Worm (Caenorhabditis elegans) whole organism, young adult: Measurements from ENCODE around the gene trd-1.

Source experiments
- B0261.1 ChIP-seq: sonication (generic microtip); optimal IDR thresholded peaks from 2 replicates; lab custom pipeline; 2016; ENCODE audit warnings: mild to moderate bottlenecking, missing genetic modification characterization, moderate library complexity, missing compliant biosample characterization
- B0336.3 ChIP-seq: fragments of 200-800 bp; sonication (Bioruptor generic); IDR thresholded peaks from 2 replicates; pipeline ENCODE4 v1.3.6; 2022; ENCODE audit warnings: missing genetic modification characterization, missing compliant biosample characterization
- C17E4.6 ChIP-seq: fragments of 200-800 bp; sonication (Bioruptor generic); IDR thresholded peaks from 2 replicates; pipeline ENCODE4 v1.3.6; 2022; ENCODE audit warnings: missing genetic modification reagents, missing genetic modification characterization, missing compliant biosample characterization
- F37B4.10 ChIP-seq: fragments of 200-800 bp; sonication (Bioruptor generic); IDR thresholded peaks from 2 replicates; pipeline ENCODE4 v1.3.6; 2022; ENCODE audit warnings: missing genetic modification characterization, missing compliant biosample characterization
- F39B2.1 ChIP-seq: fragments of 200-800 bp; sonication (Bioruptor generic); IDR thresholded peaks from 2 replicates; pipeline ENCODE4 v1.3.6; 2022; ENCODE audit warnings: missing genetic modification reagents, missing genetic modification characterization, missing compliant biosample characterization
- F52B5.7 ChIP-seq: sonication (generic microtip); optimal IDR thresholded peaks from 2 replicates; lab custom pipeline; 2016; ENCODE audit warnings: mild to moderate bottlenecking, missing genetic modification characterization, missing compliant biosample characterization
- Y53F4B.3 ChIP-seq: fragments of 200-800 bp; sonication (Bioruptor generic); IDR thresholded peaks from 2 replicates; pipeline ENCODE4 v1.3.6; 2022; ENCODE audit warnings: missing genetic modification reagents, missing genetic modification characterization, missing compliant biosample characterization
- Y67H2A.10 ChIP-seq: fragments of 200-800 bp; sonication (Bioruptor generic); conservative IDR thresholded peaks from 2 replicates; pipeline ENCODE4 v1.3.6; 2022; ENCODE audit warnings: missing genetic modification reagents, missing genetic modification characterization, missing compliant biosample characterization
- ZK185.1 ChIP-seq: sonication (generic microtip); optimal IDR thresholded peaks from 2 replicates; lab custom pipeline; 2016; ENCODE audit warnings: mild to moderate bottlenecking, missing genetic modification characterization, missing compliant biosample characterization; ENCODE audit not compliant: poor library complexity, severe bottlenecking
- aptf-3 ChIP-seq: fragments of 200-800 bp; sonication (Bioruptor generic); IDR thresholded peaks from 2 replicates; pipeline ENCODE4 v1.3.6; 2022; ENCODE audit warnings: missing genetic modification characterization, missing compliant biosample characterization
- atf-7 ChIP-seq: sonication (generic microtip); optimal IDR thresholded peaks from 2 replicates; lab custom pipeline; 2017; ENCODE audit warnings: mild to moderate bottlenecking, missing genetic modification characterization, missing compliant biosample characterization
- attf-3 ChIP-seq: fragments of 200-800 bp; sonication (Bioruptor generic); conservative IDR thresholded peaks from 2 replicates; pipeline ENCODE4 v1.3.6; 2022; ENCODE audit warnings: missing genetic modification reagents, missing genetic modification characterization, missing compliant biosample characterization
- bed-2 ChIP-seq: fragments of 200-800 bp; sonication (Bioruptor generic); IDR thresholded peaks from 2 replicates; pipeline ENCODE4 v1.3.6; 2022; ENCODE audit warnings: missing genetic modification reagents, missing genetic modification characterization, missing compliant biosample characterization
- ceh-100 ChIP-seq: fragments of 200-800 bp; sonication (Bioruptor generic); IDR thresholded peaks from 2 replicates; pipeline ENCODE4 v1.3.6; 2022; ENCODE audit warnings: missing genetic modification reagents, missing genetic modification characterization, missing compliant biosample characterization
- ceh-27 ChIP-seq: fragments of 200-800 bp; sonication (Bioruptor generic); optimal IDR thresholded peaks from 2 replicates; lab custom pipeline; 2018; ENCODE audit warnings: mild to moderate bottlenecking, missing genetic modification characterization, moderate library complexity, missing compliant biosample characterization
- ceh-40 ChIP-seq: fragments of 200-800 bp; sonication (Bioruptor generic); IDR thresholded peaks from 2 replicates; pipeline ENCODE4 v1.3.6; 2022; ENCODE audit warnings: missing genetic modification characterization, missing compliant biosample characterization
- ceh-91 ChIP-seq: fragments of 200-800 bp; sonication (Bioruptor generic); IDR thresholded peaks from 2 replicates; pipeline ENCODE4 v1.3.6; 2022; ENCODE audit warnings: missing genetic modification reagents, missing genetic modification characterization, missing compliant biosample characterization
- efl-1 ChIP-seq: fragments of 150-350 bp; optimal IDR thresholded peaks from 2 replicates; lab custom pipeline; 2014; ENCODE audit warnings: missing biosample characterization, missing genetic modification reagents, missing genetic modification characterization
- egl-18 ChIP-seq: fragments of 200-800 bp; sonication (Bioruptor generic); IDR thresholded peaks from 2 replicates; pipeline ENCODE4 v1.3.6; 2022; ENCODE audit warnings: missing genetic modification reagents, missing genetic modification characterization, missing compliant biosample characterization
- egl-44 ChIP-seq: fragments of 200-800 bp; sonication (Bioruptor generic); IDR thresholded peaks from 2 replicates; pipeline ENCODE4 v1.3.6; 2022; ENCODE audit warnings: missing genetic modification reagents, missing genetic modification characterization, missing compliant biosample characterization
- egrh-3 ChIP-seq: fragments of 200-800 bp; sonication (Bioruptor generic); IDR thresholded peaks from 2 replicates; pipeline ENCODE4 v1.3.6; 2022; ENCODE audit warnings: missing genetic modification reagents, missing genetic modification characterization, missing compliant biosample characterization
- fkh-3 ChIP-seq: sonication (generic microtip); optimal IDR thresholded peaks from 2 replicates; lab custom pipeline; 2016; ENCODE audit warnings: mild to moderate bottlenecking, missing genetic modification characterization, missing compliant biosample characterization
- hmg-1.2 ChIP-seq: fragments of 200-800 bp; sonication (Bioruptor generic); IDR thresholded peaks from 2 replicates; pipeline ENCODE4 v1.3.6; 2022; ENCODE audit warnings: missing genetic modification reagents, missing genetic modification characterization, missing compliant biosample characterization
- hmg-20 ChIP-seq: fragments of 200-800 bp; sonication (Bioruptor generic); IDR thresholded peaks from 2 replicates; pipeline ENCODE4 v1.3.6; 2022; ENCODE audit warnings: missing genetic modification reagents, missing genetic modification characterization, missing compliant biosample characterization
- lin-35 ChIP-seq, 3 experiments: fragments of 150-350 bp in 2 of 3; sonication (generic microtip) in 1 of 3; optimal IDR thresholded peaks; 2 replicates each; lab custom pipeline; 2014 to 2018; ENCODE audit warnings: missing biosample characterization in 3 of 3, missing genetic modification characterization in 3 of 3, missing genetic modification reagents in 3 of 3
- lin-40 ChIP-seq: sonication (generic microtip); optimal IDR thresholded peaks from 2 replicates; lab custom pipeline; 2016; ENCODE audit warnings: missing genetic modification characterization, mild to moderate bottlenecking, missing compliant biosample characterization, missing genotype, missing genetic modification reagents
- lir-1 ChIP-seq: fragments of 200-800 bp; sonication (Bioruptor generic); conservative IDR thresholded peaks from 2 replicates; pipeline ENCODE4 v1.3.6; 2022; ENCODE audit warnings: missing genetic modification reagents, missing genetic modification characterization, missing compliant biosample characterization
- lsy-27 ChIP-seq: sonication (generic microtip); optimal IDR thresholded peaks from 2 replicates; lab custom pipeline; 2017; ENCODE audit warnings: missing genetic modification characterization, mild to moderate bottlenecking, missing compliant biosample characterization, antibody characterized with exemption, missing genotype, borderline replicate concordance; ENCODE audit not compliant: insufficient read depth
- madf-6 ChIP-seq: fragments of 200-800 bp; sonication (Bioruptor generic); IDR thresholded peaks from 2 replicates; pipeline ENCODE4 v1.3.6; 2022; ENCODE audit warnings: missing genetic modification reagents, missing genetic modification characterization, missing compliant biosample characterization
- madf-8 ChIP-seq: fragments of 200-800 bp; sonication (Bioruptor generic); conservative IDR thresholded peaks from 2 replicates; pipeline ENCODE4 v1.3.6; 2022; ENCODE audit warnings: missing genetic modification reagents, missing genetic modification characterization, missing compliant biosample characterization
- mcd-1 ChIP-seq: fragments of 200-800 bp; sonication (Bioruptor generic); IDR thresholded peaks from 2 replicates; pipeline ENCODE4 v1.3.6; 2022; ENCODE audit warnings: missing genetic modification reagents, missing genetic modification characterization, missing compliant biosample characterization
- mes-4 ChIP-seq: sonication (generic microtip); optimal IDR thresholded peaks from 2 replicates; lab custom pipeline; 2016; ENCODE audit warnings: missing genotype, missing genetic modification characterization, missing compliant biosample characterization
- mxl-1 ChIP-seq: sonication (generic microtip); optimal IDR thresholded peaks from 2 replicates; lab custom pipeline; 2016; ENCODE audit warnings: missing genetic modification characterization, missing compliant biosample characterization
- nfyb-1 ChIP-seq: fragments of 200-800 bp; sonication (Bioruptor generic); IDR thresholded peaks from 2 replicates; pipeline ENCODE4 v1.3.6; 2022; ENCODE audit warnings: missing genetic modification reagents, missing genetic modification characterization, missing compliant biosample characterization
- nhr-120 ChIP-seq: fragments of 200-800 bp; sonication (Bioruptor generic); IDR thresholded peaks from 2 replicates; pipeline ENCODE4 v1.3.6; 2022; ENCODE audit warnings: missing genetic modification characterization, missing compliant biosample characterization
- nhr-179 ChIP-seq: sonication (generic microtip); optimal IDR thresholded peaks from 2 replicates; lab custom pipeline; 2016; ENCODE audit warnings: mild to moderate bottlenecking, missing genetic modification characterization, missing compliant biosample characterization
- nhr-27 ChIP-seq: fragments of 200-800 bp; sonication (Bioruptor generic); optimal IDR thresholded peaks from 2 replicates; lab custom pipeline; 2018; ENCODE audit warnings: mild to moderate bottlenecking, missing genetic modification characterization, moderate library complexity, missing compliant biosample characterization
- nhr-80 ChIP-seq: sonication (generic microtip); optimal IDR thresholded peaks from 2 replicates; lab custom pipeline; 2016; ENCODE audit warnings: missing genetic modification characterization, missing compliant biosample characterization
- rcor-1 ChIP-seq: fragments of 200-800 bp; sonication (Bioruptor generic); IDR thresholded peaks from 2 replicates; pipeline ENCODE4 v1.3.6; 2022; ENCODE audit warnings: missing genetic modification reagents, missing genetic modification characterization, missing compliant biosample characterization
- rec-8 ChIP-seq, 2 experiments: sonication (generic microtip); optimal IDR thresholded peaks; 2 replicates each; lab custom pipeline; 2016; ENCODE audit warnings: mild to moderate bottlenecking in 2 of 2, missing genetic modification characterization in 2 of 2, missing genetic modification reagents in 2 of 2, missing genotype in 2 of 2, missing biosample characterization in 1 of 2, missing compliant biosample characterization in 1 of 2, moderate library complexity in 1 of 2
- repo-1 ChIP-seq: sonication (generic microtip); optimal IDR thresholded peaks from 2 replicates; lab custom pipeline; 2017; ENCODE audit warnings: mild to moderate bottlenecking, missing genetic modification characterization, missing compliant biosample characterization
- sdz-38 ChIP-seq: sonication (generic microtip); optimal IDR thresholded peaks from 2 replicates; lab custom pipeline; 2016; ENCODE audit warnings: missing genotype, missing genetic modification characterization, missing compliant biosample characterization
- sptf-2 ChIP-seq: fragments of 200-800 bp; sonication (Bioruptor generic); optimal IDR thresholded peaks from 2 replicates; lab custom pipeline; 2018; ENCODE audit warnings: mild to moderate bottlenecking, missing genetic modification characterization, missing compliant biosample characterization
- unc-130 ChIP-seq: sonication (generic microtip); optimal IDR thresholded peaks from 2 replicates; lab custom pipeline; 2016; ENCODE audit warnings: missing genetic modification reagents, missing genetic modification characterization, missing compliant biosample characterization
- ztf-18 ChIP-seq: sonication (generic microtip); optimal IDR thresholded peaks from 2 replicates; lab custom pipeline; 2016; ENCODE audit warnings: missing genotype, mild to moderate bottlenecking, missing genetic modification characterization, missing compliant biosample characterization
- ztf-22 ChIP-seq: fragments of 200-800 bp; sonication (Bioruptor generic); optimal IDR thresholded peaks from 2 replicates; lab custom pipeline; 2018; ENCODE audit warnings: mild to moderate bottlenecking, missing genetic modification characterization, moderate library complexity, missing compliant biosample characterization
- ztf-3 ChIP-seq: fragments of 200-800 bp; sonication (Bioruptor generic); optimal IDR thresholded peaks from 2 replicates; lab custom pipeline; 2018; ENCODE audit warnings: mild to moderate bottlenecking, missing genetic modification characterization, missing compliant biosample characterization

The trd-1 gene

DNA sequence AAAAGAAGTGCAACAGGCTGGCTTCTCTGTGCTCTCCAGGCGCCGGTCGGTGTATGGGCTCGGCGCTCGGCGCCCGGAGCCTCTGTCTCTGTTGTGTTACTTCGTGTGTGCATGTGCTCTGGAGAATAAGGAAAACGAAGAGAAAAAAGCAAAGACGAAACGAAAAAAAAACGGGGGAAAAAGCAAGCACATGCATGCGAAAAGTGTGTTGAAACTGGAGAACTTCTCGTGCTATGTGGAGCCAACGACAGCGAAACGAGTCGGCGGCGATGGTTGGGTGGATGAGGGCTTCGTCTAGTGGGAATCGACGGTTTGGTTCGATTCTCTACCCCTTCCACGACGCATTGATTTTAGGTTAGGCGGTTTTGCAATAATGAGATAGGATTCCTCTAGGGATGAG is 1.3 kb downstream of the trd-1 start (continued):
- TF ChIP-seq lin-35 (GFP tag; optimal IDR thresholded peaks at IDR 0.05; lab: Kevin White, UChicago): peak in 1 of 3 experiments; percentile 51
- no peak for TF ChIP-seq efl-1 (GFP tag; lab: Kevin White, UChicago)
- TF ChIP-seq ZK185.1 (tag; lab: Kevin White, UChicago): no peak
- 0 out of 2 replicates have a peak, but pooled peaks have one; percentile 14 for TF ChIP-seq madf-6 (GFP tag; lab: Robert Waterston, UW)
- TF ChIP-seq rec-8 (tag; optimal IDR thresholded peaks at IDR 0.05; lab: Kevin White, UChicago): peak in 1 of 2 experiments; percentile 21
- no peak for TF ChIP-seq F52B5.7 (tag; lab: Kevin White, UChicago)
- no peak for TF ChIP-seq Y53F4B.3 (GFP tag; lab: Robert Waterston, UW)
- no peak for TF ChIP-seq ceh-40 (GFP tag; lab: Robert Waterston, UW)
- no peak for TF ChIP-seq C17E4.6 (GFP tag; lab: Robert Waterston, UW)
- no peak for TF ChIP-seq ceh-91
- peak; percentile 39 for TF ChIP-seq atf-7 (tag; lab: Kevin White, UChicago)
- TF ChIP-seq mes-4 (tag; lab: Kevin White, UChicago): no peak
- TF ChIP-seq egrh-3 (GFP tag; lab: Robert Waterston, UW): peak; percentile 8; the same call in 1 of the 2 replicates
- TF ChIP-seq rcor-1: no peak
- peak; percentile 77 for TF ChIP-seq nhr-80 (tag; lab: Kevin White, UChicago)
- TF ChIP-seq lsy-27 (tag; lab: Kevin White, UChicago): no peak
- TF ChIP-seq F37B4.10: no peak
- no peak for TF ChIP-seq egl-18 (GFP tag; lab: Robert Waterston, UW)
- TF ChIP-seq repo-1 (tag; lab: Kevin White, UChicago): peak; percentile 86
- peak; percentile 64 for TF ChIP-seq lin-40 (tag; lab: Kevin White, UChicago)
- TF ChIP-seq lir-1: no peak
- TF ChIP-seq mcd-1 (GFP tag; lab: Robert Waterston, UW): no peak
- no peak for TF ChIP-seq ceh-27
- no peak for TF ChIP-seq nhr-120 (GFP tag; lab: Robert Waterston, UW)
- TF ChIP-seq sdz-38 (tag; lab: Kevin White, UChicago): no peak
- no peak for TF ChIP-seq unc-130 (GFP tag; lab: Kevin White, UChicago)
- TF ChIP-seq mxl-1 (tag; lab: Kevin White, UChicago): no peak
- TF ChIP-seq egl-44 (GFP tag; lab: Robert Waterston, UW): no peak
- 0 out of 2 replicates have a peak, but pooled peaks have one; percentile 28 for TF ChIP-seq nfyb-1 (GFP tag; lab: Robert Waterston, UW)
- TF ChIP-seq ztf-3 (GFP tag; lab: Kevin White, UChicago): no peak
- TF ChIP-seq fkh-3 (tag; lab: Kevin White, UChicago): peak; percentile 18
- TF ChIP-seq aptf-3 (GFP tag; lab: Robert Waterston, UW): no peak
- TF ChIP-seq F39B2.1 (GFP tag; lab: Robert Waterston, UW): no peak
- no peak for TF ChIP-seq ztf-22 (GFP tag; lab: Kevin White, UChicago)
- no peak for TF ChIP-seq bed-2
- TF ChIP-seq hmg-1.2 (GFP tag; lab: Robert Waterston, UW): peak; percentile 59
- peak; percentile 50 for TF ChIP-seq ztf-18 (tag; lab: Kevin White, UChicago)
- no peak for TF ChIP-seq ceh-100 (GFP tag; lab: Robert Waterston, UW)
- TF ChIP-seq nhr-27: no peak
- TF ChIP-seq Y67H2A.10 (GFP tag; lab: Robert Waterston, UW): no peak
- no peak for TF ChIP-seq sptf-2 (GFP tag; lab: Kevin White, UChicago)
- no peak for TF ChIP-seq madf-8
- no peak for TF ChIP-seq hmg-20 (GFP tag; lab: Robert Waterston, UW)
- TF ChIP-seq B0336.3 (GFP tag; lab: Robert Waterston, UW): peak; percentile 64; the same call in 1 of the 2 replicates
- TF ChIP-seq nhr-179: no peak
- no peak for TF ChIP-seq attf-3
- peak; percentile 67 for TF ChIP-seq B0261.1
